ENCODE assay signal across 1 worm cellular context in genomic region chrV:10953471-10954155, ce11.
TF ChIP-seq lines count a peak whose summit lies in the region.

No protein-coding gene starts in this region.

TF ChIP-seq in whole organism, young adult, 124 proteins besides CTCF, POLR2A, EP300 and RAD21 (continued from another document):
- TF ChIP-seq ztf-6 (GFP tag; IDR thresholded peaks at IDR 0.05; lab: Robert Waterston, UW) (no peak), zfh-2 (GFP tag; conservative IDR thresholded peaks at IDR 0.05; lab: Robert Waterston, UW) (no peak), F37B4.10 (GFP tag; IDR thresholded peaks at IDR 0.05; lab: Robert Waterston, UW) (no peak), C06A6.2 (GFP tag; conservative IDR thresholded peaks at IDR 0.05; lab: Robert Waterston, UW) (no peak; the same call in none of the 2 replicates), akir-1 (GFP tag; optimal IDR thresholded peaks at IDR 0.05; lab: Kevin White, UChicago) (no peak)
TF ChIP-seq in whole organism, young adult: peak in this region for 24.
